Worm (Caenorhabditis elegans) whole organism, mixed stage, embryonic: ENCODE measurements around the gene clec-28.

Experiments used
- M03D4.4 ChIP-seq: sonication (generic microtip); optimal IDR thresholded peaks from 2 replicates; lab custom pipeline; 2017; ENCODE audit warnings: mild to moderate bottlenecking, missing genetic modification characterization, missing compliant biosample characterization
- bed-3 ChIP-seq: fragments of 200-800 bp; sonication (Bioruptor generic); optimal IDR thresholded peaks from 3 replicates; lab custom pipeline; 2018; ENCODE audit warnings: mild to moderate bottlenecking, missing genetic modification characterization, moderate library complexity, missing compliant biosample characterization
- blmp-1 ChIP-seq: fragments of 150-350 bp; optimal IDR thresholded peaks from 2 replicates; lab custom pipeline; 2014; ENCODE audit warnings: missing biosample characterization, missing genetic modification characterization
- ceh-39 ChIP-seq: fragments of 150-350 bp; optimal IDR thresholded peaks from 2 replicates; lab custom pipeline; 2014; ENCODE audit warnings: missing biosample characterization, missing genetic modification characterization
- ceh-43 ChIP-seq: fragments of 200-800 bp; sonication (Bioruptor generic); optimal IDR thresholded peaks from 2 replicates; lab custom pipeline; 2018; ENCODE audit warnings: mild to moderate bottlenecking, missing genetic modification characterization, moderate library complexity, missing compliant biosample characterization
- ceh-83 ChIP-seq: fragments of 200-800 bp; sonication (Bioruptor generic); optimal IDR thresholded peaks from 2 replicates; lab custom pipeline; 2018; ENCODE audit warnings: mild to moderate bottlenecking, missing genetic modification characterization, missing compliant biosample characterization
- ces-1 ChIP-seq: fragments of 150-350 bp; optimal IDR thresholded peaks from 2 replicates; lab custom pipeline; 2014; ENCODE audit warnings: missing biosample characterization, missing genetic modification reagents, missing genetic modification characterization
- drap-1 ChIP-seq: fragments of 200-800 bp; sonication (Bioruptor generic); optimal IDR thresholded peaks from 3 replicates; lab custom pipeline; 2018; ENCODE audit warnings: mild to moderate bottlenecking, missing genetic modification characterization, missing compliant biosample characterization
- elt-1 ChIP-seq: sonication (generic microtip); optimal IDR thresholded peaks from 2 replicates; lab custom pipeline; 2017; ENCODE audit warnings: missing genetic modification characterization, mild to moderate bottlenecking, missing compliant biosample characterization, antibody characterized with exemption, moderate library complexity, borderline replicate concordance; ENCODE audit not compliant: insufficient read depth
- elt-3 ChIP-seq: fragments of 150-350 bp; optimal IDR thresholded peaks from 2 replicates; lab custom pipeline; 2014; ENCODE audit warnings: missing biosample characterization, missing genetic modification characterization
- flh-1 ChIP-seq: fragments of 200-800 bp; sonication (Bioruptor generic); optimal IDR thresholded peaks from 2 replicates; lab custom pipeline; 2018; ENCODE audit warnings: mild to moderate bottlenecking, missing genetic modification characterization, moderate library complexity, missing compliant biosample characterization
- ham-2 ChIP-seq: fragments of 200-800 bp; sonication (Bioruptor generic); optimal IDR thresholded peaks from 2 replicates; lab custom pipeline; 2018; ENCODE audit warnings: mild to moderate bottlenecking, missing genetic modification characterization, missing compliant biosample characterization
- hlh-1 ChIP-seq: fragments of 150-350 bp; optimal IDR thresholded peaks from 2 replicates; lab custom pipeline; 2014; ENCODE audit warnings: missing biosample characterization, missing genetic modification reagents, missing genetic modification characterization
- lin-13 ChIP-seq: fragments of 150-350 bp; optimal IDR thresholded peaks from 2 replicates; lab custom pipeline; 2014; ENCODE audit warnings: missing biosample characterization, missing genetic modification characterization
- lin-32 ChIP-seq: fragments of 200-800 bp; sonication (Bioruptor generic); optimal IDR thresholded peaks from 2 replicates; lab custom pipeline; 2018; ENCODE audit warnings: mild to moderate bottlenecking, missing genetic modification characterization, missing compliant biosample characterization
- mab-5 ChIP-seq: fragments of 150-350 bp; optimal IDR thresholded peaks from 2 replicates; lab custom pipeline; 2014; ENCODE audit warnings: missing biosample characterization, missing genetic modification characterization
- mep-1 ChIP-seq: fragments of 150-350 bp; optimal IDR thresholded peaks from 2 replicates; lab custom pipeline; 2017; ENCODE audit warnings: missing biosample characterization, missing genetic modification reagents, missing genetic modification characterization, inconsistent platforms
- mls-2 ChIP-seq: sonication (generic microtip); optimal IDR thresholded peaks from 2 replicates; lab custom pipeline; 2016; ENCODE audit warnings: mild to moderate bottlenecking, missing genetic modification characterization, moderate library complexity, missing compliant biosample characterization
- nhr-12 ChIP-seq: fragments of 150-350 bp; optimal IDR thresholded peaks from 2 replicates; lab custom pipeline; 2014; ENCODE audit warnings: missing biosample characterization, missing genetic modification characterization
- nhr-2 ChIP-seq: fragments of 150-350 bp; optimal IDR thresholded peaks from 2 replicates; lab custom pipeline; 2014; ENCODE audit warnings: missing biosample characterization, missing genetic modification characterization
- nhr-28 ChIP-seq: fragments of 150-350 bp; optimal IDR thresholded peaks from 2 replicates; lab custom pipeline; 2014; ENCODE audit warnings: missing biosample characterization, missing genetic modification characterization
- nhr-76 ChIP-seq: sonication (generic microtip); optimal IDR thresholded peaks from 2 replicates; lab custom pipeline; 2017; ENCODE audit warnings: missing biosample characterization, missing genetic modification characterization
- pha-4 ChIP-seq: fragments of 150-350 bp; optimal IDR thresholded peaks from 2 replicates; lab custom pipeline; 2018; ENCODE audit warnings: missing biosample characterization, missing genetic modification reagents, missing genetic modification characterization
- sem-2 ChIP-seq: fragments of 200-800 bp; sonication (Bioruptor generic); optimal IDR thresholded peaks from 2 replicates; lab custom pipeline; 2018; ENCODE audit warnings: mild to moderate bottlenecking, missing genetic modification characterization, missing compliant biosample characterization
- snpc-4 ChIP-seq: fragments of 150-350 bp; optimal IDR thresholded peaks from 2 replicates; lab custom pipeline; 2014; ENCODE audit warnings: missing biosample characterization, missing genetic modification characterization
- sptf-1 ChIP-seq: sonication (generic microtip); optimal IDR thresholded peaks from 2 replicates; lab custom pipeline; 2017; ENCODE audit warnings: mild to moderate bottlenecking, missing genetic modification characterization, moderate library complexity, missing compliant biosample characterization
- tbx-8 ChIP-seq: fragments of 200-800 bp; sonication (Bioruptor generic); optimal IDR thresholded peaks from 2 replicates; lab custom pipeline; 2018; ENCODE audit warnings: mild to moderate bottlenecking, missing genetic modification characterization, moderate library complexity, missing compliant biosample characterization
- unc-120 ChIP-seq: sonication (generic microtip); optimal IDR thresholded peaks from 2 replicates; lab custom pipeline; 2017; ENCODE audit warnings: missing genetic modification characterization, missing compliant biosample characterization; ENCODE audit not compliant: poor library complexity, severe bottlenecking
- unc-39 ChIP-seq: fragments of 150-350 bp; optimal IDR thresholded peaks from 2 replicates; lab custom pipeline; 2014; ENCODE audit warnings: missing biosample characterization, missing genetic modification characterization
- unc-62 ChIP-seq: fragments of 150-350 bp; optimal IDR thresholded peaks from 2 replicates; lab custom pipeline; 2014; ENCODE audit warnings: missing biosample characterization, missing genetic modification reagents, missing genetic modification characterization
- zip-8 ChIP-seq: fragments of 150-350 bp; optimal IDR thresholded peaks from 2 replicates; lab custom pipeline; 2014; ENCODE audit warnings: missing biosample characterization, missing genetic modification characterization
- ztf-11 ChIP-seq: fragments of 150-350 bp; optimal IDR thresholded peaks from 2 replicates; lab custom pipeline; 2014; ENCODE audit warnings: missing biosample characterization, missing genetic modification characterization

clec-28 gene

ce11 chrV:16865404-16865803 lies at the start of gene clec-28:
Gene clec-28 (plus strand): TSS chrV:16865704.
- TF ChIP-seq pha-4 (tag; lab: Kevin White, UChicago) (no peak), tbx-8 (GFP tag; lab: Kevin White, UChicago) (no peak), ces-1 (no peak), unc-62 (GFP tag; lab: Kevin White, UChicago) (no peak), ham-2 (GFP tag; lab: Kevin White, UChicago) (no peak), elt-3 (tag; lab: Kevin White, UChicago) (no peak), nhr-2 (tag; lab: Kevin White, UChicago) (no peak), ceh-43 (GFP tag; lab: Kevin White, UChicago) (no peak), nhr-12 (no peak), zip-8 (tag; lab: Kevin White, UChicago) (no peak), M03D4.4 (no peak), mls-2 (no peak), blmp-1 (tag; lab: Kevin White, UChicago) (no peak), sptf-1 (tag; lab: Kevin White, UChicago) (no peak), mab-5 (tag; lab: Kevin White, UChicago) (no peak), drap-1 (GFP tag; lab: Kevin White, UChicago) (no peak), sem-2 (GFP tag; lab: Kevin White, UChicago) (no peak), mep-1 (tag; lab: Kevin White, UChicago) (no peak), ztf-11 (tag; lab: Kevin White, UChicago) (no peak)

ce11 chrV:16816707-16817106 lies 48.8 kb upstream of the clec-28 start:
- TF ChIP-seq elt-3 (tag; lab: Kevin White, UChicago) (no peak), lin-32 (no peak), ceh-43 (GFP tag; lab: Kevin White, UChicago) (no peak), mab-5 (tag; lab: Kevin White, UChicago) (no peak), hlh-1 (tag; lab: Kevin White, UChicago) (no peak), mls-2 (no peak), unc-120 (no peak), lin-13 (tag; lab: Kevin White, UChicago) (no peak), nhr-2 (tag; lab: Kevin White, UChicago) (no peak), nhr-28 (tag; lab: Kevin White, UChicago) (no peak), zip-8 (tag; lab: Kevin White, UChicago) (no peak), ztf-11 (tag; lab: Kevin White, UChicago) (no peak), snpc-4 (tag; lab: Kevin White, UChicago) (no peak), blmp-1 (tag; lab: Kevin White, UChicago) (no peak), sem-2 (GFP tag; lab: Kevin White, UChicago) (no peak), flh-1 (GFP tag; lab: Kevin White, UChicago) (no peak), bed-3 (no peak), pha-4 (tag; lab: Kevin White, UChicago) (no peak), M03D4.4 (no peak)
- TF ChIP-seq, all 35 proteins: peak for 0

- TF ChIP-seq zip-8 (tag; lab: Kevin White, UChicago) (peak; percentile 83), mls-2 (no peak)
These were observed 44.2 kb upstream of the clec-28 start, which contains the start of gene T20B3.14 for ce11 chrV:16821270-16821737. Gene T20B3.14 (minus strand): TSS chrV:16821320.

ce11 chrV:16827485-16827884 lies 38.0 kb upstream of the clec-28 start, which contains the start of gene srh-216:
Gene srh-216 (minus strand): TSS chrV:16827585.
- no peak for TF ChIP-seq ceh-39
- no peak for TF ChIP-seq blmp-1 (tag; lab: Kevin White, UChicago)
- TF ChIP-seq ztf-11 (tag; lab: Kevin White, UChicago) = no peak
- no peak for TF ChIP-seq hlh-1 (tag; lab: Kevin White, UChicago)
- no peak for TF ChIP-seq elt-1 (tag; lab: Kevin White, UChicago)
- no peak for TF ChIP-seq snpc-4 (tag; lab: Kevin White, UChicago)
- no peak for TF ChIP-seq ceh-83 (GFP tag; lab: Kevin White, UChicago)
- TF ChIP-seq lin-32 = no peak
- no peak for TF ChIP-seq mls-2
- no peak for TF ChIP-seq unc-39 (tag; lab: Kevin White, UChicago)
- TF ChIP-seq nhr-76 (tag; lab: Kevin White, UChicago) = no peak
- no peak for TF ChIP-seq ham-2 (GFP tag; lab: Kevin White, UChicago)
- no peak for TF ChIP-seq nhr-28 (tag; lab: Kevin White, UChicago)
- no peak for TF ChIP-seq drap-1 (GFP tag; lab: Kevin White, UChicago)
- no peak for TF ChIP-seq unc-62 (GFP tag; lab: Kevin White, UChicago)
